Fruit fly (Drosophila melanogaster): ENCODE data around the gene Larp4B.

Larp4B gene

dm6 chr3L:3197464-3197863, 27.2 kb upstream of the Larp4B start, which contains the start of gene CG14966 (continued):
- TF ChIP-seq Ptx1 (GFP tag; IDR thresholded peaks at IDR 0.05) (peak; percentile 23; the same call in 1 of the 2 replicates), CG2678 (tag; optimal IDR thresholded peaks at IDR 0.05) (peak; percentile 4), CG6272 (GFP tag; IDR thresholded peaks at IDR 0.05) (no peak), Med (GFP tag) (peak; percentile 89), ems (GFP tag; optimal IDR thresholded peaks at IDR 0.05) (no peak), chinmo (GFP tag; IDR thresholded peaks at IDR 0.05; ENCODE audit: partially characterized antibody) (peak; percentile 53; the same call in 1 of the 4 replicates), CG4617 (GFP tag; optimal IDR thresholded peaks at IDR 0.05; ENCODE audit: borderline replicate concordance) (peak; percentile 7), CG12299 (tag; optimal IDR thresholded peaks at IDR 0.05) (no peak), CG14860 (GFP tag; IDR thresholded peaks at IDR 0.05; ENCODE audit: partially characterized antibody) (peak; percentile 73), Lim3 (GFP tag; IDR thresholded peaks at IDR 0.05) (no peak), sd (tag; optimal IDR thresholded peaks at IDR 0.05) (peak; percentile 82), slbo (GFP tag; IDR thresholded peaks at IDR 0.05) (peak; percentile 63; the same call in 1 of the 2 replicates), CG1603 (tag; optimal IDR thresholded peaks at IDR 0.05) (peak; percentile 66), Hsf (GFP tag; optimal IDR thresholded peaks at IDR 0.05) (peak; percentile 15), MBD-R2 (GFP tag; IDR thresholded peaks at IDR 0.05) (peak; percentile 97), Ada2b (GFP tag; IDR thresholded peaks at IDR 0.05) (0 out of 2 replicates have a peak, but pooled peaks have one; percentile 28), CG11560 (tag; IDR thresholded peaks at IDR 0.05) (0 out of 3 replicates have a peak, but pooled peaks have one; percentile 42), Mrtf (GFP tag; IDR thresholded peaks at IDR 0.05) (no peak), CG17361 (GFP tag; IDR thresholded peaks at IDR 0.05) (0 out of 3 replicates have a peak, but pooled peaks have one; percentile 24), CG34422 (GFP tag; IDR thresholded peaks at IDR 0.05) (peak; percentile 87; the same call in 2 of the 3 replicates), CG2889 (GFP tag; IDR thresholded peaks at IDR 0.05) (no peak), Gug (GFP tag; IDR thresholded peaks at IDR 0.05) (peak; percentile 5; the same call in 1 of the 4 replicates), Rx (GFP tag; IDR thresholded peaks at IDR 0.05) (no peak), CG4282 (GFP tag; optimal IDR thresholded peaks at IDR 0.05) (no peak), Sry-δ (GFP tag; optimal IDR thresholded peaks at IDR 0.05) (peak; percentile 96), mirr (GFP tag; optimal IDR thresholded peaks at IDR 0.05) (peak; percentile 30), esg (GFP tag; conservative IDR thresholded peaks at IDR 0.05) (no peak), hbn (GFP tag; IDR thresholded peaks at IDR 0.05; ENCODE audit: partially characterized antibody) (peak; percentile 85), insv (GFP tag; optimal IDR thresholded peaks at IDR 0.05) (no peak), Hr78 (GFP tag; optimal IDR thresholded peaks at IDR 0.05) (no peak), NK7.1 (GFP tag; optimal IDR thresholded peaks at IDR 0.05) (no peak), mld (GFP tag; IDR thresholded peaks at IDR 0.05; ENCODE audit: partially characterized antibody) (peak; percentile 78; the same call in 2 of the 3 replicates), CG2129 (GFP tag; IDR thresholded peaks at IDR 0.05; ENCODE audit: partially characterized antibody) (peak; percentile 80), Doc3 (GFP tag; IDR thresholded peaks at IDR 0.05; ENCODE audit: partially characterized antibody) (peak; percentile 89), MESR4 (GFP tag; optimal IDR thresholded peaks at IDR 0.05) (peak; percentile 62), Gsc (GFP tag; IDR thresholded peaks at IDR 0.05) (no peak)

dm6 chr3L:3198447-3199402, 25.9 kb upstream of the Larp4B start, which contains the start of the genes CG32276 and gry:
Gene CG32276 (minus strand): TSS chr3L:3199047.
Gene gry (plus strand): TSS chr3L:3199090.
- TF ChIP-seq dimm (GFP tag; IDR thresholded peaks at IDR 0.05) (no peak), Mad (GFP tag; optimal IDR thresholded peaks at IDR 0.05) (peak; percentile 82), sisA (GFP tag; IDR thresholded peaks at IDR 0.05) (peak; percentile 62; the same call in 1 of the 2 replicates), Jarid2 (GFP tag; optimal IDR thresholded peaks at IDR 0.05) (peak; percentile 50), CG7928 (GFP tag; optimal IDR thresholded peaks at IDR 0.05) (peak; percentile 99), Nf-YB (GFP tag; optimal IDR thresholded peaks at IDR 0.05) (peak; percentile 42), gem (tag; optimal IDR thresholded peaks at IDR 0.05) (no peak), br (optimal IDR thresholded peaks at IDR 0.05) (no peak), CG12744 (GFP tag; optimal IDR thresholded peaks at IDR 0.05) (no peak), CG3847 (GFP tag; IDR thresholded peaks at IDR 0.05) (peak; percentile 83), esg (GFP tag; conservative IDR thresholded peaks at IDR 0.05) (peak; percentile 65), Eip74EF (GFP tag; optimal IDR thresholded peaks at IDR 0.05) (no peak), sim (GFP tag; IDR thresholded peaks at IDR 0.05) (no peak), CG11398 (GFP tag; optimal IDR thresholded peaks at IDR 0.05) (no peak)

Data from whole organism, embryonic.